Worm (Caenorhabditis elegans) whole organism, L4/young adult: ENCODE measurements around the gene srh-298.
"Not testable (repeated sequence)": the region's sequence is repeated elsewhere in the genome, so short reads cannot be mapped to it uniquely, and the experiment has no call there.

Experiments
- W03F9.2 ChIP-seq: fragments of 150-350 bp; optimal IDR thresholded peaks from 2 replicates; lab custom pipeline; 2014; ENCODE audit warnings: missing biosample characterization, missing genetic modification characterization
- dao-5 ChIP-seq: sonication (generic microtip); optimal IDR thresholded peaks from 2 replicates; lab custom pipeline; 2016; ENCODE audit warnings: missing genotype, missing genetic modification characterization, moderate library complexity, missing compliant biosample characterization

- not testable (repeated sequence) for TF ChIP-seq dao-5, W03F9.2 (tag; lab: Kevin White, UChicago)
These were observed 46.6 kb downstream of the srh-298 start, which contains the start of gene Y59A8A.8 for ce11 chrV:17865309-17865708.
